Worm (Caenorhabditis elegans) whole organism, mixed stage, embryonic: ENCODE data around the gene cdr-1.

Experiments
- M03D4.4 ChIP-seq: sonication (generic microtip); optimal IDR thresholded peaks from 2 replicates; lab custom pipeline; 2017; ENCODE audit warnings: mild to moderate bottlenecking, missing genetic modification characterization, missing compliant biosample characterization
- ceh-39 ChIP-seq: fragments of 150-350 bp; optimal IDR thresholded peaks from 2 replicates; lab custom pipeline; 2014; ENCODE audit warnings: missing biosample characterization, missing genetic modification characterization
- ceh-83 ChIP-seq: fragments of 200-800 bp; sonication (Bioruptor generic); optimal IDR thresholded peaks from 2 replicates; lab custom pipeline; 2018; ENCODE audit warnings: mild to moderate bottlenecking, missing genetic modification characterization, missing compliant biosample characterization
- ces-1 ChIP-seq: fragments of 150-350 bp; optimal IDR thresholded peaks from 2 replicates; lab custom pipeline; 2014; ENCODE audit warnings: missing biosample characterization, missing genetic modification reagents, missing genetic modification characterization
- elt-1 ChIP-seq: sonication (generic microtip); optimal IDR thresholded peaks from 2 replicates; lab custom pipeline; 2017; ENCODE audit warnings: missing genetic modification characterization, mild to moderate bottlenecking, missing compliant biosample characterization, antibody characterized with exemption, moderate library complexity, borderline replicate concordance; ENCODE audit not compliant: insufficient read depth
- elt-3 ChIP-seq: fragments of 150-350 bp; optimal IDR thresholded peaks from 2 replicates; lab custom pipeline; 2014; ENCODE audit warnings: missing biosample characterization, missing genetic modification characterization
- mep-1 ChIP-seq: fragments of 150-350 bp; optimal IDR thresholded peaks from 2 replicates; lab custom pipeline; 2017; ENCODE audit warnings: missing biosample characterization, missing genetic modification reagents, missing genetic modification characterization, inconsistent platforms
- nhr-12 ChIP-seq: fragments of 150-350 bp; optimal IDR thresholded peaks from 2 replicates; lab custom pipeline; 2014; ENCODE audit warnings: missing biosample characterization, missing genetic modification characterization
- nhr-237 ChIP-seq: fragments of 150-350 bp; optimal IDR thresholded peaks from 2 replicates; lab custom pipeline; 2014; ENCODE audit warnings: missing biosample characterization, missing genetic modification characterization
- nhr-28 ChIP-seq: fragments of 150-350 bp; optimal IDR thresholded peaks from 2 replicates; lab custom pipeline; 2014; ENCODE audit warnings: missing biosample characterization, missing genetic modification characterization
- nhr-76 ChIP-seq: sonication (generic microtip); optimal IDR thresholded peaks from 2 replicates; lab custom pipeline; 2017; ENCODE audit warnings: missing biosample characterization, missing genetic modification characterization
- pha-4 ChIP-seq: fragments of 150-350 bp; optimal IDR thresholded peaks from 2 replicates; lab custom pipeline; 2018; ENCODE audit warnings: missing biosample characterization, missing genetic modification reagents, missing genetic modification characterization
- unc-62 ChIP-seq: fragments of 150-350 bp; optimal IDR thresholded peaks from 2 replicates; lab custom pipeline; 2014; ENCODE audit warnings: missing biosample characterization, missing genetic modification reagents, missing genetic modification characterization
- ztf-11 ChIP-seq: fragments of 150-350 bp; optimal IDR thresholded peaks from 2 replicates; lab custom pipeline; 2014; ENCODE audit warnings: missing biosample characterization, missing genetic modification characterization

ce11 chrV:15892696-15893095 lies 28.4 kb upstream of the cdr-1 start, which contains the start of gene T06C12.11:
- no peak for TF ChIP-seq elt-3 (tag; lab: Kevin White, UChicago)
- no peak for TF ChIP-seq elt-1
- TF ChIP-seq unc-62 (GFP tag; lab: Kevin White, UChicago) = no peak
- no peak for TF ChIP-seq nhr-12 (tag; lab: Kevin White, UChicago)
- no peak for TF ChIP-seq mep-1 (tag; lab: Kevin White, UChicago)
- no peak for TF ChIP-seq ztf-11 (tag; lab: Kevin White, UChicago)
- TF ChIP-seq ces-1 (GFP tag; lab: Kevin White, UChicago) = no peak
- TF ChIP-seq nhr-76 = no peak
- TF ChIP-seq nhr-237 (tag; lab: Kevin White, UChicago) = no peak
- no peak for TF ChIP-seq M03D4.4
- no peak for TF ChIP-seq ceh-83
- TF ChIP-seq nhr-28 (tag; lab: Kevin White, UChicago) = no peak
- no peak for TF ChIP-seq ceh-39
- TF ChIP-seq pha-4 = no peak
